Worm (Caenorhabditis elegans) whole organism, young adult: ENCODE measurements around the gene F08F8.6.

Experiments
- B0336.3 ChIP-seq: fragments of 200-800 bp; sonication (Bioruptor generic); IDR thresholded peaks from 2 replicates; pipeline ENCODE4 v1.3.6; 2022; ENCODE audit warnings: missing genetic modification characterization, missing compliant biosample characterization
- D2030.7 ChIP-seq: fragments of 200-800 bp; sonication (Bioruptor generic); IDR thresholded peaks from 2 replicates; pipeline ENCODE4 v1.3.6; 2022; ENCODE audit warnings: missing genetic modification reagents, missing genetic modification characterization, missing compliant biosample characterization
- F10E7.11 ChIP-seq: sonication (generic microtip); optimal IDR thresholded peaks from 2 replicates; lab custom pipeline; 2017; ENCODE audit warnings: mild to moderate bottlenecking, missing genetic modification characterization, moderate library complexity, missing compliant biosample characterization
- F22D6.2 ChIP-seq: sonication (generic microtip); optimal IDR thresholded peaks from 2 replicates; lab custom pipeline; 2016; ENCODE audit warnings: mild to moderate bottlenecking, missing genetic modification characterization, missing compliant biosample characterization
- F39B2.1 ChIP-seq: fragments of 200-800 bp; sonication (Bioruptor generic); IDR thresholded peaks from 2 replicates; pipeline ENCODE4 v1.3.6; 2022; ENCODE audit warnings: missing genetic modification reagents, missing genetic modification characterization, missing compliant biosample characterization
- F49E8.2 ChIP-seq: sonication (generic microtip); optimal IDR thresholded peaks from 3 replicates; lab custom pipeline; 2017; ENCODE audit warnings: missing genetic modification characterization, mild to moderate bottlenecking, missing compliant biosample characterization, antibody characterized with exemption, moderate library complexity; ENCODE audit not compliant: insufficient read depth
- T07F8.4 ChIP-seq: sonication (generic microtip); optimal IDR thresholded peaks from 2 replicates; lab custom pipeline; 2016; ENCODE audit warnings: mild to moderate bottlenecking, missing genetic modification characterization, moderate library complexity, missing compliant biosample characterization
- Y53F4B.3 ChIP-seq: fragments of 200-800 bp; sonication (Bioruptor generic); IDR thresholded peaks from 2 replicates; pipeline ENCODE4 v1.3.6; 2022; ENCODE audit warnings: missing genetic modification reagents, missing genetic modification characterization, missing compliant biosample characterization
- Y67H2A.10 ChIP-seq: fragments of 200-800 bp; sonication (Bioruptor generic); conservative IDR thresholded peaks from 2 replicates; pipeline ENCODE4 v1.3.6; 2022; ENCODE audit warnings: missing genetic modification reagents, missing genetic modification characterization, missing compliant biosample characterization
- ZK185.1 ChIP-seq: sonication (generic microtip); optimal IDR thresholded peaks from 2 replicates; lab custom pipeline; 2016; ENCODE audit warnings: mild to moderate bottlenecking, missing genetic modification characterization, missing compliant biosample characterization; ENCODE audit not compliant: poor library complexity, severe bottlenecking
- aptf-2 ChIP-seq: fragments of 200-800 bp; sonication (Bioruptor generic); conservative IDR thresholded peaks from 2 replicates; pipeline ENCODE4 v1.3.6; 2022; ENCODE audit warnings: missing genetic modification reagents, missing genetic modification characterization, missing compliant biosample characterization
- atf-7 ChIP-seq: sonication (generic microtip); optimal IDR thresholded peaks from 2 replicates; lab custom pipeline; 2017; ENCODE audit warnings: mild to moderate bottlenecking, missing genetic modification characterization, missing compliant biosample characterization
- athp-1 ChIP-seq: sonication (generic microtip); optimal IDR thresholded peaks from 2 replicates; lab custom pipeline; 2017; ENCODE audit warnings: mild to moderate bottlenecking, missing genetic modification characterization, missing compliant biosample characterization
- attf-6 ChIP-seq: fragments of 200-800 bp; sonication (Bioruptor generic); IDR thresholded peaks from 2 replicates; pipeline ENCODE4 v1.3.6; 2022; ENCODE audit warnings: missing genetic modification reagents, missing genetic modification characterization, missing compliant biosample characterization
- ccch-3 ChIP-seq: fragments of 200-800 bp; sonication (Bioruptor generic); optimal IDR thresholded peaks from 2 replicates; lab custom pipeline; 2018; ENCODE audit warnings: mild to moderate bottlenecking, missing genetic modification characterization, missing compliant biosample characterization
- ceh-27 ChIP-seq: fragments of 200-800 bp; sonication (Bioruptor generic); optimal IDR thresholded peaks from 2 replicates; lab custom pipeline; 2018; ENCODE audit warnings: mild to moderate bottlenecking, missing genetic modification characterization, moderate library complexity, missing compliant biosample characterization
- chd-7 ChIP-seq: sonication (generic microtip); optimal IDR thresholded peaks from 2 replicates; lab custom pipeline; 2016; ENCODE audit warnings: mild to moderate bottlenecking, missing genetic modification characterization, moderate library complexity, missing compliant biosample characterization
- dpff-1 ChIP-seq: sonication (generic microtip); optimal IDR thresholded peaks from 2 replicates; lab custom pipeline; 2017; ENCODE audit warnings: mild to moderate bottlenecking, missing genetic modification characterization, missing compliant biosample characterization
- egl-44 ChIP-seq: fragments of 200-800 bp; sonication (Bioruptor generic); IDR thresholded peaks from 2 replicates; pipeline ENCODE4 v1.3.6; 2022; ENCODE audit warnings: missing genetic modification reagents, missing genetic modification characterization, missing compliant biosample characterization
- hlh-12 ChIP-seq: sonication (generic microtip); optimal IDR thresholded peaks from 2 replicates; lab custom pipeline; 2016; ENCODE audit warnings: missing genetic modification characterization, missing compliant biosample characterization
- hmg-1.2 ChIP-seq: fragments of 200-800 bp; sonication (Bioruptor generic); IDR thresholded peaks from 2 replicates; pipeline ENCODE4 v1.3.6; 2022; ENCODE audit warnings: missing genetic modification reagents, missing genetic modification characterization, missing compliant biosample characterization
- hrde-1 ChIP-seq: sonication (generic microtip); optimal IDR thresholded peaks from 2 replicates; lab custom pipeline; 2016; ENCODE audit warnings: missing genetic modification characterization, mild to moderate bottlenecking, missing compliant biosample characterization, moderate library complexity, missing genotype, missing genetic modification reagents, borderline replicate concordance
- let-526 ChIP-seq: fragments of 200-800 bp; sonication (Bioruptor generic); IDR thresholded peaks from 2 replicates; pipeline ENCODE4 v1.3.6; 2022; ENCODE audit warnings: missing genetic modification reagents, missing genetic modification characterization, missing compliant biosample characterization
- lin-26 ChIP-seq: fragments of 200-800 bp; sonication (Bioruptor generic); IDR thresholded peaks from 2 replicates; pipeline ENCODE4 v1.3.6; 2022; ENCODE audit warnings: missing genetic modification reagents, missing genetic modification characterization, missing compliant biosample characterization
- lin-40 ChIP-seq: sonication (generic microtip); optimal IDR thresholded peaks from 2 replicates; lab custom pipeline; 2016; ENCODE audit warnings: missing genetic modification characterization, mild to moderate bottlenecking, missing compliant biosample characterization, missing genotype, missing genetic modification reagents
- madf-6 ChIP-seq: fragments of 200-800 bp; sonication (Bioruptor generic); IDR thresholded peaks from 2 replicates; pipeline ENCODE4 v1.3.6; 2022; ENCODE audit warnings: missing genetic modification reagents, missing genetic modification characterization, missing compliant biosample characterization
- mxl-1 ChIP-seq: sonication (generic microtip); optimal IDR thresholded peaks from 2 replicates; lab custom pipeline; 2016; ENCODE audit warnings: missing genetic modification characterization, missing compliant biosample characterization
- nfyb-1 ChIP-seq: fragments of 200-800 bp; sonication (Bioruptor generic); IDR thresholded peaks from 2 replicates; pipeline ENCODE4 v1.3.6; 2022; ENCODE audit warnings: missing genetic modification reagents, missing genetic modification characterization, missing compliant biosample characterization
- nhr-120 ChIP-seq: fragments of 200-800 bp; sonication (Bioruptor generic); IDR thresholded peaks from 2 replicates; pipeline ENCODE4 v1.3.6; 2022; ENCODE audit warnings: missing genetic modification characterization, missing compliant biosample characterization
- nhr-27 ChIP-seq: fragments of 200-800 bp; sonication (Bioruptor generic); optimal IDR thresholded peaks from 2 replicates; lab custom pipeline; 2018; ENCODE audit warnings: mild to moderate bottlenecking, missing genetic modification characterization, moderate library complexity, missing compliant biosample characterization
- nhr-80 ChIP-seq: sonication (generic microtip); optimal IDR thresholded peaks from 2 replicates; lab custom pipeline; 2016; ENCODE audit warnings: missing genetic modification characterization, missing compliant biosample characterization
- nhr-90 ChIP-seq: sonication (generic microtip); optimal IDR thresholded peaks from 2 replicates; lab custom pipeline; 2016; ENCODE audit warnings: missing genotype, mild to moderate bottlenecking, missing genetic modification characterization, missing compliant biosample characterization
- pbrm-1 ChIP-seq: fragments of 200-800 bp; sonication (Bioruptor generic); IDR thresholded peaks from 2 replicates; pipeline ENCODE4 v1.3.6; 2022; ENCODE audit warnings: missing genetic modification reagents, missing genetic modification characterization, missing compliant biosample characterization
- rec-8 ChIP-seq, 2 experiments: sonication (generic microtip); optimal IDR thresholded peaks; 2 replicates each; lab custom pipeline; 2016; ENCODE audit warnings: mild to moderate bottlenecking in 2 of 2, missing genetic modification characterization in 2 of 2, missing genetic modification reagents in 2 of 2, missing genotype in 2 of 2, missing biosample characterization in 1 of 2, missing compliant biosample characterization in 1 of 2, moderate library complexity in 1 of 2
- somi-1 ChIP-seq: fragments of 200-800 bp; sonication (Bioruptor generic); optimal IDR thresholded peaks from 2 replicates; lab custom pipeline; 2018; ENCODE audit warnings: mild to moderate bottlenecking, missing genetic modification characterization, missing compliant biosample characterization
- tbp1 ChIP-seq: fragments of 200-800 bp; sonication (Bioruptor generic); optimal IDR thresholded peaks from 2 replicates; lab custom pipeline; 2018; ENCODE audit warnings: mild to moderate bottlenecking, missing genetic modification characterization, missing compliant biosample characterization
- tbx-9 ChIP-seq: sonication (generic microtip); optimal IDR thresholded peaks from 2 replicates; lab custom pipeline; 2016; ENCODE audit warnings: borderline replicate concordance, missing genetic modification characterization, inconsistent platforms, missing compliant biosample characterization
- unc-62 ChIP-seq: fragments of 150-350 bp; optimal IDR thresholded peaks from 2 replicates; lab custom pipeline; 2014; ENCODE audit warnings: missing biosample characterization, missing genetic modification reagents, missing genetic modification characterization
- ztf-25 ChIP-seq: fragments of 200-800 bp; sonication (Bioruptor generic); IDR thresholded peaks from 2 replicates; pipeline ENCODE4 v1.3.6; 2022; ENCODE audit warnings: missing genetic modification reagents, missing genetic modification characterization, missing compliant biosample characterization
- ztf-6 ChIP-seq: fragments of 200-800 bp; sonication (Bioruptor generic); IDR thresholded peaks from 2 replicates; pipeline ENCODE4 v1.3.6; 2022; ENCODE audit warnings: missing genetic modification reagents, missing genetic modification characterization, missing compliant biosample characterization

F08F8.6 gene

ce11 chrIII:7329155-7329732, 14.2 kb upstream of the F08F8.6 start, which contains the start of gene lab-2 (continued):
- TF ChIP-seq tbp1 (GFP tag; lab: Kevin White, UChicago) (no peak), F39B2.1 (GFP tag; lab: Robert Waterston, UW) (no peak), mxl-1 (tag; lab: Kevin White, UChicago) (no peak), lin-26 (GFP tag; lab: Robert Waterston, UW) (no peak), hlh-12 (tag; lab: Kevin White, UChicago) (no peak), somi-1 (GFP tag; lab: Kevin White, UChicago) (no peak), F22D6.2 (tag; lab: Kevin White, UChicago) (no peak), pbrm-1 (GFP tag; lab: Robert Waterston, UW) (no peak), let-526 (GFP tag; lab: Robert Waterston, UW) (0 out of 2 replicates have a peak, but pooled peaks have one; percentile 9), nhr-80 (tag; lab: Kevin White, UChicago) (no peak), egl-44 (GFP tag; lab: Robert Waterston, UW) (no peak), chd-7 (tag; lab: Kevin White, UChicago) (peak; percentile 52), ztf-25 (GFP tag; lab: Robert Waterston, UW) (no peak), nfyb-1 (GFP tag; lab: Robert Waterston, UW) (peak; percentile 72; the same call in 1 of the 2 replicates), ccch-3 (GFP tag; lab: Kevin White, UChicago) (no peak), F49E8.2 (tag; lab: Kevin White, UChicago) (no peak), attf-6 (GFP tag; lab: Robert Waterston, UW) (no peak), Y53F4B.3 (GFP tag; lab: Robert Waterston, UW) (no peak), rec-8 (tag; optimal IDR thresholded peaks at IDR 0.05; lab: Kevin White, UChicago) (no peak), D2030.7 (GFP tag; lab: Robert Waterston, UW) (no peak), tbx-9 (no peak), madf-6 (GFP tag; lab: Robert Waterston, UW) (0 out of 2 replicates have a peak, but pooled peaks have one; percentile 34), hrde-1 (tag; lab: Kevin White, UChicago) (no peak), lin-40 (peak; percentile 18), nhr-90 (tag; lab: Kevin White, UChicago) (no peak), nhr-120 (no peak), T07F8.4 (tag; lab: Kevin White, UChicago) (no peak), ztf-6 (GFP tag; lab: Robert Waterston, UW) (no peak), Y67H2A.10 (no peak), ZK185.1 (tag; lab: Kevin White, UChicago) (no peak), nhr-27 (tag; lab: Kevin White, UChicago) (no peak), atf-7 (tag; lab: Kevin White, UChicago) (peak; percentile 27), athp-1 (tag; lab: Kevin White, UChicago) (peak; percentile 78), aptf-2 (GFP tag; lab: Robert Waterston, UW) (no peak), hmg-1.2 (GFP tag; lab: Robert Waterston, UW) (no peak), F10E7.11 (tag; lab: Kevin White, UChicago) (no peak), B0336.3 (peak; percentile 71), unc-62 (GFP tag; lab: Kevin White, UChicago) (no peak)
- TF ChIP-seq, all 124 proteins: peak for 22

- TF ChIP-seq B0336.3 = no peak
- no peak for TF ChIP-seq ceh-27
- TF ChIP-seq dpff-1 (tag; lab: Kevin White, UChicago) = no peak
Measured at ce11 chrIII:7331671-7332070, 11.8 kb upstream of the F08F8.6 start.
